Worm (Caenorhabditis elegans): ENCODE results near the gene ZK1248.17.

DNA sequence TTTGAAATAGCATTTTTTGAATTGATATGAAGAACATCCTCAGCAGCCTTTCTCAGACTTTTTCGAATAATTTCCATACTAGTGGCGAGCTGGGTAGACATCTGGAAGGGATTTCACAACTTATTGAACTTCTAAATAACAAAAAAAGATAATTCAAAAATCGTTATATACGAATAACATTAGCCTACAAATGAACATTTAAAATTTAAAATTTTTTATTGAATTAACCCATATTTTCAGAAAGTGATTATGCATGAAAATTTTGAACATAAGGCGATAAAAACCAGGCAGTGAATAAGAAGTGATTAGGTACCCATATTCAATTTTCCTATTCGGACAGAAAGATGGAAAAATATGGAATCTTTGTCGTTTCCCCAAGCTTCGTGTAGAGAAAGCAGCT, 16.9 kb downstream of the ZK1248.17 start, which contains the start of gene ZK1248.11:
- TF ChIP-seq tab-1 (GFP tag; IDR thresholded peaks at IDR 0.05) (no peak), T22C8.4 (GFP tag; IDR thresholded peaks at IDR 0.05) (no peak), med-1 (GFP tag; optimal IDR thresholded peaks at IDR 0.05; ENCODE audit: insufficient read depth) (no peak), klf-2 (GFP tag; conservative IDR thresholded peaks at IDR 0.05) (no peak)
